Fruit fly (Drosophila melanogaster): Measurements from ENCODE around the gene lok.

dm6 chr2L:20104526-20104925 is 43.3 kb downstream of the lok start:
- TF ChIP-seq pan (optimal IDR thresholded peaks at IDR 0.05): no peak
- no peak for TF ChIP-seq Mio (GFP tag; optimal IDR thresholded peaks at IDR 0.05)
- TF ChIP-seq CrebA (GFP tag; optimal IDR thresholded peaks at IDR 0.05; ENCODE audit: borderline replicate concordance): no peak
- TF ChIP-seq lola (GFP tag; optimal IDR thresholded peaks at IDR 0.05): no peak
- no peak for TF ChIP-seq psq (GFP tag; optimal IDR thresholded peaks at IDR 0.05)
- TF ChIP-seq HLH106 (tag; optimal IDR thresholded peaks at IDR 0.05): no peak
- no peak for TF ChIP-seq dmrt93B (GFP tag; optimal IDR thresholded peaks at IDR 0.05)
- no peak for TF ChIP-seq Hr78 (GFP tag; optimal IDR thresholded peaks at IDR 0.05)
- TF ChIP-seq CG32264 (GFP tag; optimal IDR thresholded peaks at IDR 0.05): no peak
- no peak for TF ChIP-seq Rel (GFP tag; optimal IDR thresholded peaks at IDR 0.05)
- no peak for TF ChIP-seq Rel (tag; optimal IDR thresholded peaks at IDR 0.05)
- TF ChIP-seq sage (GFP tag; optimal IDR thresholded peaks at IDR 0.05): no peak
